Fruit fly (Drosophila melanogaster) whole organism, adult: Measurements from ENCODE around the gene CG13070.

Experiments used
- CG11617 ChIP-seq: fragments of 200-800 bp; sonication (Bioruptor generic); optimal IDR thresholded peaks from 2 replicates; lab custom pipeline; 2017; ENCODE audit warnings: mild to moderate bottlenecking, missing biosample characterization, missing genetic modification reagents, missing genetic modification characterization
- CG12768 ChIP-seq: fragments of 200-800 bp; sonication (Bioruptor generic); optimal IDR thresholded peaks from 2 replicates; lab custom pipeline; 2017; ENCODE audit warnings: missing biosample characterization, missing genetic modification characterization, mild to moderate bottlenecking, moderate library complexity, missing genetic modification reagents
- CG14711 ChIP-seq: fragments of 200-800 bp; sonication (Bioruptor generic); optimal IDR thresholded peaks from 2 replicates; lab custom pipeline; 2018; ENCODE audit warnings: missing biosample characterization, mild to moderate bottlenecking, missing genetic modification characterization, moderate library complexity
- CG1620 ChIP-seq: fragments of 200-800 bp; sonication (Bioruptor generic); optimal IDR thresholded peaks from 2 replicates; lab custom pipeline; 2016; ENCODE audit warnings: missing biosample characterization, missing genetic modification characterization
- CG33017 ChIP-seq: fragments of 200-800 bp; sonication (Bioruptor generic); optimal IDR thresholded peaks from 2 replicates; lab custom pipeline; 2018; ENCODE audit warnings: missing biosample characterization, mild to moderate bottlenecking, missing genetic modification characterization, moderate library complexity
- CG5204 ChIP-seq: fragments of 200-800 bp; sonication (Bioruptor generic); optimal IDR thresholded peaks from 2 replicates; lab custom pipeline; 2016; ENCODE audit warnings: missing biosample characterization, missing genetic modification characterization
- CG7045 ChIP-seq: fragments of 200-800 bp; sonication (Bioruptor generic); optimal IDR thresholded peaks from 2 replicates; lab custom pipeline; 2017; ENCODE audit warnings: missing biosample characterization, mild to moderate bottlenecking, missing genetic modification characterization
- CG7101 ChIP-seq: fragments of 200-800 bp; sonication (Bioruptor generic); optimal IDR thresholded peaks from 2 replicates; lab custom pipeline; 2018; ENCODE audit warnings: missing biosample characterization, mild to moderate bottlenecking, missing genetic modification characterization, moderate library complexity
- Clk ChIP-seq: fragments of 200-800 bp; sonication (Bioruptor generic); optimal IDR thresholded peaks from 2 replicates; lab custom pipeline; 2017; ENCODE audit warnings: missing biosample characterization, missing genetic modification characterization
- Crg-1 ChIP-seq: fragments of 200-800 bp; sonication (Bioruptor generic); optimal IDR thresholded peaks from 2 replicates; lab custom pipeline; 2016; ENCODE audit warnings: missing biosample characterization, missing genetic modification characterization
- Hr96 ChIP-seq: fragments of 200-800 bp; sonication (Bioruptor generic); optimal IDR thresholded peaks from 2 replicates; lab custom pipeline; 2016; ENCODE audit warnings: missing biosample characterization, missing genetic modification characterization
- Mnt ChIP-seq: fragments of 200-800 bp; sonication (Bioruptor generic); optimal IDR thresholded peaks from 2 replicates; lab custom pipeline; 2016; ENCODE audit warnings: missing biosample characterization, mild to moderate bottlenecking, missing genetic modification characterization
- bab1 ChIP-seq: fragments of 200-800 bp; sonication (Bioruptor generic); optimal IDR thresholded peaks from 3 replicates; lab custom pipeline; 2019; ENCODE audit warnings: missing biosample characterization, mild to moderate bottlenecking, missing genetic modification characterization, moderate library complexity
- cic ChIP-seq: fragments of 200-800 bp; sonication (Bioruptor generic); optimal IDR thresholded peaks from 2 replicates; lab custom pipeline; 2017; ENCODE audit warnings: missing biosample characterization, mild to moderate bottlenecking, missing genetic modification characterization, moderate library complexity
- cnc ChIP-seq, 2 experiments: fragments of >200 bp; optimal IDR thresholded peaks; 2 replicates each; lab custom pipeline; 2017
- kay ChIP-seq: fragments of 200-800 bp; sonication (Bioruptor generic); peaks from one replicate; lab custom pipeline; 2016; ENCODE audit warnings: missing biosample characterization, missing genetic modification characterization, borderline replicate concordance
- ovo ChIP-seq: fragments of 200-800 bp; sonication (Bioruptor generic); optimal IDR thresholded peaks from 2 replicates; lab custom pipeline; 2016; ENCODE audit warnings: missing biosample characterization, missing genetic modification characterization
- pad ChIP-seq: fragments of 200-800 bp; sonication (Bioruptor generic); optimal IDR thresholded peaks from 3 replicates; lab custom pipeline; 2017; ENCODE audit warnings: missing biosample characterization, missing genetic modification characterization, mild to moderate bottlenecking, moderate library complexity, missing genetic modification reagents
- tj ChIP-seq: fragments of 200-800 bp; sonication (Bioruptor generic); optimal IDR thresholded peaks from 3 replicates; lab custom pipeline; 2017; ENCODE audit warnings: missing biosample characterization, mild to moderate bottlenecking, missing genetic modification characterization, moderate library complexity
- toe ChIP-seq: fragments of 200-800 bp; sonication (Bioruptor generic); optimal IDR thresholded peaks from 2 replicates; lab custom pipeline; 2016; ENCODE audit warnings: missing biosample characterization, missing genetic modification characterization

Gene CG13070

dm6 chr3L:16263043-16263442 lies at the start of gene CG13070:
TSS of gene CG13070 (plus strand) at chr3L:16263343.
- TF ChIP-seq Mnt (no peak), ovo (GFP tag; lab: Kevin White, UChicago) (no peak), kay (no peak), CG7101 (tag; lab: Kevin White, UChicago) (no peak), toe (GFP tag; lab: Kevin White, UChicago) (no peak), cic (GFP tag; lab: Kevin White, UChicago) (no peak), CG1620 (GFP tag; lab: Kevin White, UChicago) (no peak), cnc (optimal IDR thresholded peaks at IDR 0.05; lab: Kevin White, UChicago) (no peak), CG12768 (GFP tag; lab: Kevin White, UChicago) (no peak), pad (GFP tag; lab: Kevin White, UChicago) (no peak), CG5204 (GFP tag; lab: Kevin White, UChicago) (no peak), tj (GFP tag; lab: Kevin White, UChicago) (no peak), Hr96 (GFP tag; lab: Kevin White, UChicago) (no peak), CG7045 (GFP tag; lab: Kevin White, UChicago) (no peak), Clk (no peak), Crg-1 (GFP tag; lab: Kevin White, UChicago) (no peak), bab1 (GFP tag; lab: Kevin White, UChicago) (no peak)

dm6 chr3L:16214533-16215207 lies 48.5 kb upstream of the CG13070 start:
- TF ChIP-seq CG11617 = no peak
- TF ChIP-seq tj (GFP tag; lab: Kevin White, UChicago) = no peak
- no peak for TF ChIP-seq cnc (optimal IDR thresholded peaks at IDR 0.05; lab: Kevin White, UChicago)
- no peak for TF ChIP-seq kay
- TF ChIP-seq pad (GFP tag; lab: Kevin White, UChicago) = no peak
- no peak for TF ChIP-seq Mnt
- no peak for TF ChIP-seq CG1620 (GFP tag; lab: Kevin White, UChicago)
- TF ChIP-seq CG5204 (GFP tag; lab: Kevin White, UChicago) = no peak
- no peak for TF ChIP-seq CG14711 (tag; lab: Kevin White, UChicago)
- TF ChIP-seq cic (GFP tag; lab: Kevin White, UChicago) = no peak
- TF ChIP-seq toe (GFP tag; lab: Kevin White, UChicago) = no peak
- TF ChIP-seq bab1 (GFP tag; lab: Kevin White, UChicago) = no peak
- TF ChIP-seq CG7045 (GFP tag; lab: Kevin White, UChicago) = no peak
- TF ChIP-seq CG12768 (GFP tag; lab: Kevin White, UChicago) = no peak
- no peak for TF ChIP-seq Crg-1 (GFP tag; lab: Kevin White, UChicago)
- no peak for TF ChIP-seq CG7101 (tag; lab: Kevin White, UChicago)
- TF ChIP-seq ovo (GFP tag; lab: Kevin White, UChicago) = no peak
- TF ChIP-seq Clk = no peak
- TF ChIP-seq CG33017 (tag; lab: Kevin White, UChicago) = no peak
- TF ChIP-seq Hr96 (GFP tag; lab: Kevin White, UChicago) = no peak

dm6 chr3L:16215411-16215810 lies 47.7 kb upstream of the CG13070 start:
- no peak for TF ChIP-seq Crg-1 (GFP tag; lab: Kevin White, UChicago)
- TF ChIP-seq toe (GFP tag; lab: Kevin White, UChicago) = no peak
- no peak for TF ChIP-seq tj (GFP tag; lab: Kevin White, UChicago)
- TF ChIP-seq CG7045 (GFP tag; lab: Kevin White, UChicago) = no peak
- TF ChIP-seq CG5204 (GFP tag; lab: Kevin White, UChicago) = no peak

- no peak for TF ChIP-seq toe (GFP tag; lab: Kevin White, UChicago)
- no peak for TF ChIP-seq Crg-1 (GFP tag; lab: Kevin White, UChicago)
Measured at dm6 chr3L:16215816-16216215, 47.3 kb upstream of the CG13070 start.

dm6 chr3L:16217203-16217602 lies 45.9 kb upstream of the CG13070 start, which contains the start of gene CG13073:
TSS of gene CG13073 (minus strand) at chr3L:16217303.
- TF ChIP-seq toe (GFP tag; lab: Kevin White, UChicago) (no peak), tj (GFP tag; lab: Kevin White, UChicago) (no peak), ovo (GFP tag; lab: Kevin White, UChicago) (no peak), CG7101 (tag; lab: Kevin White, UChicago) (no peak), CG33017 (tag; lab: Kevin White, UChicago) (no peak), CG11617 (no peak), CG14711 (tag; lab: Kevin White, UChicago) (no peak), CG7045 (GFP tag; lab: Kevin White, UChicago) (no peak), CG12768 (GFP tag; lab: Kevin White, UChicago) (no peak), cnc (optimal IDR thresholded peaks at IDR 0.05; lab: Kevin White, UChicago) (no peak), cic (GFP tag; lab: Kevin White, UChicago) (no peak), Mnt (no peak), CG1620 (GFP tag; lab: Kevin White, UChicago) (no peak), bab1 (GFP tag; lab: Kevin White, UChicago) (no peak), Crg-1 (GFP tag; lab: Kevin White, UChicago) (no peak), pad (GFP tag; lab: Kevin White, UChicago) (no peak)

DNA sequence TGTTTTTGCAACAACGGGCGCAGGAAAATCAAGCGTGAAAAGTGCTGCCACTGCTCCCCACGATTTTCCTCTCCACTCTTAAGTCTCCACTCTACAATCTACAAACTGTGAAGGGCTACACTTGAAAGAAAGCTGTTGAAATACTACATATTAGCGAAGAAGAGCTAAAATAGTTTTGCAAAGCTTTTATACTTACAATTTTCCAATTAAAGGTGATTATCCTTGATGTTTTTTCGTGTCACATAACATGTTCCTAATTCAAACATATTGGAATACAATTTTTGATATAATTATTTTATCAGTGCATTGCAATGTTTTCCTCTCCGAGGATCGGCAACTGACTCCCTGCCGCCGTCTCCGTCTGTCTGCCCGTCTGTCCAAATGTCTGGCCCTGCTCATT lies 45.2 kb upstream of the CG13070 start:
- TF ChIP-seq CG7045 (GFP tag; lab: Kevin White, UChicago) (no peak), CG1620 (GFP tag; lab: Kevin White, UChicago) (no peak), Hr96 (GFP tag; lab: Kevin White, UChicago) (no peak), kay (peak; percentile 39), toe (GFP tag; lab: Kevin White, UChicago) (no peak), cnc (optimal IDR thresholded peaks at IDR 0.05; lab: Kevin White, UChicago) (no peak), Mnt (no peak)
